Fruit fly (Drosophila melanogaster) whole organism, embryonic: ENCODE results near the gene CG10283.

Source experiments
- Asciz ChIP-seq: fragments of 200-800 bp; sonication (Bioruptor generic); optimal IDR thresholded peaks from 2 replicates; lab custom pipeline; 2017; ENCODE audit warnings: missing biosample characterization, mild to moderate bottlenecking, missing genetic modification characterization, missing genetic modification reagents
- CG10462 ChIP-seq: fragments of 200-800 bp; sonication (Bioruptor generic); optimal IDR thresholded peaks from 2 replicates; lab custom pipeline; 2016; ENCODE audit warnings: missing biosample characterization, missing genetic modification characterization
- CG10979 ChIP-seq: fragments of 200-800 bp; sonication (Bioruptor generic); optimal IDR thresholded peaks from 2 replicates; lab custom pipeline; 2018; ENCODE audit warnings: missing biosample characterization, mild to moderate bottlenecking, missing genetic modification characterization, moderate library complexity
- CG11456 ChIP-seq: fragments of 200-800 bp; sonication (Bioruptor generic); IDR thresholded peaks from 3 replicates; pipeline ENCODE4 v1.3.6; 2022; ENCODE audit warnings: missing biosample characterization, missing genetic modification characterization
- CG11696 ChIP-seq: fragments of 200-800 bp; sonication (Bioruptor generic); IDR thresholded peaks from 2 replicates; pipeline ENCODE4 v1.3.6; 2022; ENCODE audit warnings: missing biosample characterization, missing genetic modification characterization
- CG11723 ChIP-seq: fragments of 200-800 bp; sonication (Bioruptor generic); optimal IDR thresholded peaks from 2 replicates; lab custom pipeline; 2017; ENCODE audit warnings: missing biosample characterization, mild to moderate bottlenecking, missing genetic modification characterization
- CG12155 ChIP-seq: fragments of 200-800 bp; sonication (Bioruptor generic); optimal IDR thresholded peaks from 3 replicates; lab custom pipeline; 2016; ENCODE audit warnings: missing biosample characterization, missing genetic modification characterization
- CG12299 ChIP-seq: fragments of 200-800 bp; sonication (Bioruptor generic); optimal IDR thresholded peaks from 2 replicates; lab custom pipeline; 2018; ENCODE audit warnings: missing biosample characterization, mild to moderate bottlenecking, missing genetic modification characterization
- CG14667 ChIP-seq: fragments of 200-800 bp; sonication (Bioruptor generic); IDR thresholded peaks from 2 replicates; pipeline ENCODE4 v1.3.6; 2022; ENCODE audit warnings: missing biosample characterization, missing genetic modification characterization
- CG14710 ChIP-seq: fragments of 200-800 bp; sonication (Bioruptor generic); optimal IDR thresholded peaks from 3 replicates; lab custom pipeline; 2019; ENCODE audit warnings: missing biosample characterization, mild to moderate bottlenecking, missing genetic modification characterization, moderate library complexity
- CG15601 ChIP-seq: fragments of 200-800 bp; sonication (Bioruptor generic); optimal IDR thresholded peaks from 3 replicates; lab custom pipeline; 2019; ENCODE audit warnings: missing biosample characterization, mild to moderate bottlenecking, missing genetic modification characterization, moderate library complexity
- CG16779 ChIP-seq: fragments of 200-800 bp; sonication (Bioruptor generic); IDR thresholded peaks from 2 replicates; pipeline ENCODE4 v1.3.6; 2022; ENCODE audit warnings: missing biosample characterization, missing genetic modification characterization
- CG16863 ChIP-seq: fragments of 200-800 bp; sonication (Bioruptor generic); optimal IDR thresholded peaks from 3 replicates; lab custom pipeline; 2016; ENCODE audit warnings: missing biosample characterization, missing genetic modification characterization
- CG30431 ChIP-seq: fragments of 200-800 bp; sonication (Bioruptor generic); optimal IDR thresholded peaks from 2 replicates; lab custom pipeline; 2017; ENCODE audit warnings: missing biosample characterization, missing genetic modification characterization
- CG33557 ChIP-seq: fragments of 200-800 bp; sonication (Bioruptor generic); optimal IDR thresholded peaks from 2 replicates; lab custom pipeline; 2019; ENCODE audit warnings: missing biosample characterization, mild to moderate bottlenecking, missing genetic modification characterization, moderate library complexity
- CG3407 ChIP-seq: fragments of 200-800 bp; sonication (Bioruptor generic); optimal IDR thresholded peaks from 2 replicates; lab custom pipeline; 2018; ENCODE audit warnings: missing biosample characterization, mild to moderate bottlenecking, missing genetic modification characterization
- CG4730 ChIP-seq: fragments of 200-800 bp; sonication (Bioruptor generic); IDR thresholded peaks from 2 replicates; pipeline ENCODE4 v1.3.6; 2022; ENCODE audit warnings: missing biosample characterization, missing genetic modification characterization
- CG4854 ChIP-seq: fragments of 200-800 bp; sonication (Bioruptor generic); optimal IDR thresholded peaks from 2 replicates; lab custom pipeline; 2016; ENCODE audit warnings: missing biosample characterization, missing genetic modification characterization, inconsistent platforms
- CG7928 ChIP-seq: fragments of 200-800 bp; sonication (Bioruptor generic); optimal IDR thresholded peaks from 2 replicates; lab custom pipeline; 2017; ENCODE audit warnings: missing biosample characterization, mild to moderate bottlenecking, missing genetic modification characterization
- CG7987 ChIP-seq: fragments of 200-800 bp; sonication (Bioruptor generic); optimal IDR thresholded peaks from 2 replicates; lab custom pipeline; 2018; ENCODE audit warnings: missing biosample characterization, mild to moderate bottlenecking, missing genetic modification characterization, moderate library complexity
- CG9876 ChIP-seq: fragments of 200-800 bp; sonication (Bioruptor generic); optimal IDR thresholded peaks from 2 replicates; lab custom pipeline; 2016; ENCODE audit warnings: missing biosample characterization, missing genetic modification characterization
- Dad ChIP-seq: fragments of 200-800 bp; sonication (Bioruptor generic); optimal IDR thresholded peaks from 3 replicates; lab custom pipeline; 2016; ENCODE audit warnings: missing biosample characterization, missing genetic modification characterization
- Dip2 ChIP-seq: fragments of 200-800 bp; sonication (Bioruptor generic); IDR thresholded peaks from 2 replicates; pipeline ENCODE4 v1.3.6; 2022; ENCODE audit warnings: missing biosample characterization, missing genetic modification characterization
- Ets97D ChIP-seq: fragments of 200-800 bp; sonication (Bioruptor generic); optimal IDR thresholded peaks from 3 replicates; lab custom pipeline; 2016; ENCODE audit warnings: missing biosample characterization, missing genetic modification characterization
- Fer3 ChIP-seq: fragments of 200-800 bp; sonication (Bioruptor generic); optimal IDR thresholded peaks from 2 replicates; lab custom pipeline; 2018; ENCODE audit warnings: missing biosample characterization, mild to moderate bottlenecking, missing genetic modification characterization, moderate library complexity
- Hr78 ChIP-seq, 2 experiments: fragments of 200-800 bp in 1 of 2; fragments of >200 bp in 1 of 2; sonication (Bioruptor generic) in 1 of 2; optimal IDR thresholded peaks; 2 replicates each; lab custom pipeline; 2017 to 2019; ENCODE audit warnings: missing biosample characterization in 2 of 2, missing genetic modification characterization in 2 of 2, mild to moderate bottlenecking in 1 of 2, moderate library complexity in 1 of 2
- Nf-YC ChIP-seq: fragments of 200-800 bp; optimal IDR thresholded peaks from 3 replicates; lab custom pipeline; 2019; ENCODE audit warnings: missing biosample characterization, mild to moderate bottlenecking, missing genetic modification characterization, moderate library complexity
- Oaz ChIP-seq: fragments of 200-800 bp; sonication (Bioruptor generic); IDR thresholded peaks from 2 replicates; pipeline ENCODE4 v1.3.6; 2022; ENCODE audit warnings: missing biosample characterization, missing genetic modification characterization
- Vsx1 ChIP-seq: fragments of 200-800 bp; sonication (Bioruptor generic); optimal IDR thresholded peaks from 2 replicates; lab custom pipeline; 2017; ENCODE audit warnings: missing biosample characterization, mild to moderate bottlenecking, missing genetic modification characterization, missing genetic modification reagents
- Xbp1 ChIP-seq: fragments of 200-800 bp; sonication (Bioruptor generic); optimal IDR thresholded peaks from 3 replicates; lab custom pipeline; 2016; ENCODE audit warnings: missing biosample characterization, mild to moderate bottlenecking, missing genetic modification characterization
- amos ChIP-seq: fragments of 200-800 bp; sonication (Bioruptor generic); IDR thresholded peaks from 2 replicates; pipeline ENCODE4 v1.3.6; 2022; ENCODE audit warnings: missing biosample characterization, missing genetic modification characterization; ENCODE audit not compliant: partially characterized antibody
- cad ChIP-seq: fragments of >200 bp; optimal IDR thresholded peaks from 2 replicates; lab custom pipeline; 2017; ENCODE audit warnings: missing biosample characterization, missing genetic modification characterization
- cas ChIP-seq: fragments of 200-800 bp; sonication (Bioruptor generic); IDR thresholded peaks from 2 replicates; pipeline ENCODE4 v1.3.6; 2022; ENCODE audit warnings: missing biosample characterization, missing genetic modification characterization
- chn ChIP-seq: fragments of 200-800 bp; sonication (Bioruptor generic); optimal IDR thresholded peaks from 2 replicates; lab custom pipeline; 2016; ENCODE audit warnings: missing biosample characterization, missing genetic modification characterization
- ci ChIP-seq: fragments of 200-800 bp; sonication (Bioruptor generic); IDR thresholded peaks from 3 replicates; pipeline ENCODE4 v1.3.6; 2022; ENCODE audit warnings: missing biosample characterization, missing genetic modification characterization
- corto ChIP-seq: fragments of 200-800 bp; sonication (Bioruptor generic); optimal IDR thresholded peaks from 2 replicates; lab custom pipeline; 2016; ENCODE audit warnings: missing biosample characterization, mild to moderate bottlenecking, missing genetic modification characterization, moderate library complexity
- dm ChIP-seq: fragments of 200-800 bp; sonication (Bioruptor generic); optimal IDR thresholded peaks from 3 replicates; lab custom pipeline; 2016; ENCODE audit warnings: missing biosample characterization, missing genetic modification characterization
- ems ChIP-seq: fragments of 200-800 bp; sonication (Bioruptor generic); optimal IDR thresholded peaks from 3 replicates; lab custom pipeline; 2016; ENCODE audit warnings: missing biosample characterization, missing genetic modification characterization
- fd3F ChIP-seq: fragments of 200-800 bp; sonication (Bioruptor generic); optimal IDR thresholded peaks from 2 replicates; lab custom pipeline; 2018; ENCODE audit warnings: missing biosample characterization, mild to moderate bottlenecking, missing genetic modification characterization, moderate library complexity
- insv ChIP-seq, 2 experiments: fragments of 200-800 bp; sonication (Bioruptor generic); optimal IDR thresholded peaks; 3 replicates each; lab custom pipeline; 2016 to 2018; ENCODE audit warnings: missing biosample characterization in 2 of 2, missing genetic modification characterization in 2 of 2
- kay ChIP-seq: fragments of 200-800 bp; sonication (Bioruptor generic); optimal IDR thresholded peaks from 2 replicates; lab custom pipeline; 2016; ENCODE audit warnings: missing biosample characterization, missing genetic modification characterization
- maf-S ChIP-seq: fragments of 200-800 bp; sonication (Bioruptor generic); optimal IDR thresholded peaks from 2 replicates; lab custom pipeline; 2016; ENCODE audit warnings: missing biosample characterization, missing genetic modification characterization
- mam ChIP-seq: fragments of 200-800 bp; sonication (Bioruptor generic); optimal IDR thresholded peaks from 3 replicates; lab custom pipeline; 2016; ENCODE audit warnings: missing biosample characterization, missing genetic modification characterization
- pzg ChIP-seq: fragments of 200-800 bp; sonication (Bioruptor generic); optimal IDR thresholded peaks from 3 replicates; lab custom pipeline; 2018; ENCODE audit warnings: missing biosample characterization, mild to moderate bottlenecking, missing genetic modification characterization, moderate library complexity
- repo ChIP-seq: fragments of 200-800 bp; sonication (Bioruptor generic); optimal IDR thresholded peaks from 2 replicates; lab custom pipeline; 2016; ENCODE audit warnings: missing biosample characterization, missing genetic modification characterization
- run ChIP-seq: fragments of 200-800 bp; sonication (Bioruptor generic); optimal IDR thresholded peaks from 3 replicates; lab custom pipeline; 2018; ENCODE audit warnings: missing biosample characterization, mild to moderate bottlenecking, missing genetic modification characterization
- schlank ChIP-seq: fragments of 200-800 bp; sonication (Bioruptor generic); optimal IDR thresholded peaks from 2 replicates; lab custom pipeline; 2018; ENCODE audit warnings: missing biosample characterization, mild to moderate bottlenecking, missing genetic modification characterization
- seq ChIP-seq: fragments of 200-800 bp; sonication (Bioruptor generic); IDR thresholded peaks from 2 replicates; pipeline ENCODE4 v1.3.6; 2022; ENCODE audit warnings: missing biosample characterization, missing genetic modification characterization
- sna ChIP-seq: fragments of 200-800 bp; sonication (Bioruptor generic); IDR thresholded peaks from 2 replicates; pipeline ENCODE4 v1.3.6; 2022; ENCODE audit warnings: missing biosample characterization, missing genetic modification characterization; ENCODE audit not compliant: partially characterized antibody
- so ChIP-seq: fragments of 200-800 bp; sonication (Bioruptor generic); IDR thresholded peaks from 3 replicates; pipeline ENCODE4 v1.3.6; 2022; ENCODE audit warnings: missing biosample characterization, missing genetic modification characterization
- tin ChIP-seq: fragments of 200-800 bp; sonication (Bioruptor generic); optimal IDR thresholded peaks from 3 replicates; lab custom pipeline; 2016; ENCODE audit warnings: missing biosample characterization, missing genetic modification characterization

The CG10283 gene

DNA sequence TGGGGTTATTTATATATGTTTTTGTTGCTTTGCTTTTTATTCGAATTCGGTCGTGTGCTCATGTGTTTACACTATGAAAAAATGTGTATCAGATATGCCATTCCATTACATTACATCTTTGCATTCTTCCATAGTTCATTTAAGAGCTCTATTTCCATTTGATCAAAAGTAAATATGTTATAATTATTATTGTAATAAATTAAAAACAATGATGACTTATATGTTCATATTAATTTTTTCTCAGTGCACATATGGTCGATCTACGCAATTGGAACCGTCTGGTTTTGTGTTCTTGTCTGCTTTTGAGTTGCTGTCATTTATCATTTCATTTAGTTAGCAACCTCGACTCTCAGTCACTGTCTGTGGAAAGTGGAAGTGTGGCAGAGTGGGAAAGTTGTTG is 6.9 kb downstream of the CG10283 start (continued):
- TF ChIP-seq run (tag; lab: Kevin White, UChicago) (peak; percentile 80), Nf-YC (tag; lab: Kevin White, UChicago) (no peak), chn (GFP tag; lab: Kevin White, UChicago) (peak; percentile 66), seq (peak; percentile 79), so (GFP tag; lab: Robert Waterston, UW) (peak; percentile 88), CG11696 (peak; percentile 78), CG11723 (GFP tag; lab: Kevin White, UChicago) (peak; percentile 72), corto (GFP tag; lab: Kevin White, UChicago) (no peak), ci (GFP tag; lab: Robert Waterston, UW) (peak; percentile 96), CG7928 (peak; percentile 4), repo (GFP tag; lab: Kevin White, UChicago) (peak; percentile 49), CG9876 (no peak), Dad (no peak), Xbp1 (GFP tag; lab: Kevin White, UChicago) (peak; percentile 89), CG4730 (GFP tag; lab: Robert Waterston, UW) (peak; percentile 87), ems (GFP tag; lab: Kevin White, UChicago) (peak; percentile 21), CG12299 (tag; lab: Kevin White, UChicago) (peak; percentile 85), insv (GFP tag; optimal IDR thresholded peaks at IDR 0.05; lab: Kevin White, UChicago) (peak in 1 of 2 experiments; percentile 38), Vsx1 (GFP tag; lab: Kevin White, UChicago) (peak; percentile 76), CG16863 (GFP tag; lab: Kevin White, UChicago) (no peak), Asciz (peak; percentile 91), Oaz (GFP tag; lab: Robert Waterston, UW) (no peak; the same call in 1 of the 2 replicates), dm (GFP tag; lab: Kevin White, UChicago) (peak; percentile 5), CG4854 (GFP tag; lab: Kevin White, UChicago) (peak; percentile 51), CG14710 (tag; lab: Kevin White, UChicago) (peak; percentile 95), Ets97D (GFP tag; lab: Kevin White, UChicago) (peak; percentile 25), CG10462 (GFP tag; lab: Kevin White, UChicago) (peak; percentile 75), CG14667 (peak; percentile 93), CG10979 (tag; lab: Kevin White, UChicago) (peak; percentile 97), CG11456 (peak; percentile 91; the same call in 2 of the 3 replicates), CG33557 (GFP tag; lab: Kevin White, UChicago) (peak; percentile 94), schlank (tag; lab: Kevin White, UChicago) (peak; percentile 10), fd3F (GFP tag; lab: Kevin White, UChicago) (no peak), CG7987 (no peak), mam (peak; percentile 16), cas (0 out of 2 replicates have a peak, but pooled peaks have one; percentile 47), CG16779 (GFP tag; lab: Robert Waterston, UW) (0 out of 2 replicates have a peak, but pooled peaks have one; percentile 27), Fer3 (no peak), Dip2 (GFP tag; lab: Robert Waterston, UW) (no peak), CG30431 (GFP tag; lab: Kevin White, UChicago) (peak; percentile 75), tin (GFP tag; lab: Kevin White, UChicago) (peak; percentile 92), sna (GFP tag; lab: Robert Waterston, UW) (no peak), amos (GFP tag; lab: Robert Waterston, UW) (no peak), CG15601 (tag; lab: Kevin White, UChicago) (peak; percentile 96), pzg (GFP tag; lab: Kevin White, UChicago) (no peak), Hr78 (GFP tag; optimal IDR thresholded peaks at IDR 0.05; lab: Kevin White, UChicago) (peak in 1 of 2 experiments; percentile 91), CG3407 (peak; percentile 82), CG12155 (GFP tag; lab: Kevin White, UChicago) (peak; percentile 76), kay (GFP tag; lab: Kevin White, UChicago) (peak; percentile 80), maf-S (GFP tag; lab: Kevin White, UChicago) (no peak), cad (GFP tag; lab: Kevin White, UChicago) (no peak)
